Fruit fly (Drosophila melanogaster) S2 (cell line): ENCODE data around the gene Hcf.
"Not testable (repeated sequence)": the region's sequence is repeated elsewhere in the genome, so short reads cannot be mapped to it uniquely, and the experiment has no call there.

ENCODE experiments used
- CG8478 ChIP-seq: fragments of >200 bp; optimal IDR thresholded peaks from 2 replicates; lab custom pipeline; 2018
- CTCF ChIP-seq, 2 experiments: fragments of >200 bp; optimal IDR thresholded peaks; 2 replicates each; lab custom pipeline; 2018

- not testable (repeated sequence) for TF ChIP-seq CG8478 (lab: Kevin White, UChicago)
- peak; percentile 42 to 43 for TF ChIP-seq CTCF (optimal IDR thresholded peaks at IDR 0.05; lab: Kevin White, UChicago)
These were observed 55.7 kb downstream of the Hcf start for dm6 chr4:415428-415911.
